Fruit fly (Drosophila melanogaster): Measurements from ENCODE around the gene CG33303.

CG33303 gene

DNA sequence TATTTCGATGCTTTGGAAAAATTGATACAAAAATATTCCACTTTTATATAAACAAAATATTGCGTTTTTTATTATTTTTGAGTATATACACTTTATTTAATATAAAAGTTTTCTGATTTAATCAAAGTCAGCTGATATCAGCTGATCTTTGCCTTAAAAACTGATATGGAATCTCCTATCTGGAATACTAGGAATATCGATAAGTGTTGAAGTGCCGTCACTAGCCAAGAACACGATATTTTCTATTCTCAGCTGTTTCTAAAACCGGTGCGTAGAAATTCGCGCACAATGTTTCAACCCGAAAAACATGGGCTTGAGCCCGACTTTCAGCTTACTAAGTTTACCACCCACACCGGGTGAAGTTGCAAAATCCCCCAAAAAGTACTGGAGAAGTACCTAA, 33.1 kb downstream of the CG33303 start, which contains the start of gene Sps2 (continued):
- no peak for TF ChIP-seq tio (GFP tag; optimal IDR thresholded peaks at IDR 0.05)
- no peak for TF ChIP-seq CG9817 (tag; optimal IDR thresholded peaks at IDR 0.05)
- TF ChIP-seq CG17568 (GFP tag; optimal IDR thresholded peaks at IDR 0.05): no peak
- no peak for TF ChIP-seq CG3838 (GFP tag; optimal IDR thresholded peaks at IDR 0.05)
- no peak for TF ChIP-seq CG3065 (GFP tag; optimal IDR thresholded peaks at IDR 0.05)
- no peak for TF ChIP-seq lab (GFP tag; optimal IDR thresholded peaks at IDR 0.05)
- TF ChIP-seq CG8290 (GFP tag; optimal IDR thresholded peaks at IDR 0.05): peak; percentile 48
- peak in 1 of 2 experiments; percentile 53 for TF ChIP-seq CG8290 (tag; optimal IDR thresholded peaks at IDR 0.05)
- TF ChIP-seq jumu (GFP tag; optimal IDR thresholded peaks at IDR 0.05): no peak
- no peak for TF ChIP-seq CG4404 (GFP tag; IDR thresholded peaks at IDR 0.05)
- TF ChIP-seq aop (GFP tag; IDR thresholded peaks at IDR 0.05): no peak
- no peak for TF ChIP-seq seq (GFP tag; IDR thresholded peaks at IDR 0.05)
- TF ChIP-seq sim (GFP tag; IDR thresholded peaks at IDR 0.05): no peak
- TF ChIP-seq Dp (GFP tag; optimal IDR thresholded peaks at IDR 0.05): peak; percentile 18
- no peak for TF ChIP-seq Atf-2 (GFP tag; optimal IDR thresholded peaks at IDR 0.05)
- no peak for TF ChIP-seq twi (tag; optimal IDR thresholded peaks at IDR 0.05)
- no peak for TF ChIP-seq gcm2 (GFP tag; optimal IDR thresholded peaks at IDR 0.05)
- no peak for TF ChIP-seq CG10654 (GFP tag; optimal IDR thresholded peaks at IDR 0.05)
- TF ChIP-seq CG2120 (GFP tag; optimal IDR thresholded peaks at IDR 0.05): peak; percentile 18
- no peak for TF ChIP-seq B-H2 (GFP tag; optimal IDR thresholded peaks at IDR 0.05)
- no peak for TF ChIP-seq CG8924 (tag; optimal IDR thresholded peaks at IDR 0.05)
- TF ChIP-seq z (GFP tag; IDR thresholded peaks at IDR 0.05): no peak
- TF ChIP-seq pfk (GFP tag; optimal IDR thresholded peaks at IDR 0.05): peak; percentile 44
- no peak for TF ChIP-seq Aef1 (GFP tag; IDR thresholded peaks at IDR 0.05)
- no peak for TF ChIP-seq fu2 (GFP tag; optimal IDR thresholded peaks at IDR 0.05)
- TF ChIP-seq D19B (GFP tag; optimal IDR thresholded peaks at IDR 0.05): no peak
- TF ChIP-seq wek (GFP tag; optimal IDR thresholded peaks at IDR 0.05): peak; percentile 4
- TF ChIP-seq CG8478 (optimal IDR thresholded peaks at IDR 0.05): no peak
- peak; percentile 27; the same call in 1 of the 2 replicates for TF ChIP-seq CG17328 (GFP tag; IDR thresholded peaks at IDR 0.05)
- no peak for TF ChIP-seq exex (tag; optimal IDR thresholded peaks at IDR 0.05)
- no peak for TF ChIP-seq Usf (GFP tag; optimal IDR thresholded peaks at IDR 0.05)
- peak; percentile 75 for TF ChIP-seq CG16813 (GFP tag; IDR thresholded peaks at IDR 0.05; ENCODE audit: partially characterized antibody)
- no peak for TF ChIP-seq CG9215 (GFP tag; IDR thresholded peaks at IDR 0.05)
- no peak for TF ChIP-seq Atf3 (GFP tag; optimal IDR thresholded peaks at IDR 0.05)
- TF ChIP-seq slbo (GFP tag; IDR thresholded peaks at IDR 0.05): no peak; the same call in 1 of the 2 replicates
- no peak for TF ChIP-seq eyg (GFP tag; optimal IDR thresholded peaks at IDR 0.05)
- TF ChIP-seq CG18262 (tag; optimal IDR thresholded peaks at IDR 0.05): no peak
- TF ChIP-seq luna (GFP tag; optimal IDR thresholded peaks at IDR 0.05): no peak
- no peak for TF ChIP-seq H15 (GFP tag; IDR thresholded peaks at IDR 0.05)
- no peak for TF ChIP-seq zen (tag; optimal IDR thresholded peaks at IDR 0.05)
- TF ChIP-seq ken (GFP tag; IDR thresholded peaks at IDR 0.05): no peak
- TF ChIP-seq CG7357 (GFP tag; IDR thresholded peaks at IDR 0.05): no peak
- no peak for TF ChIP-seq lmd (GFP tag; IDR thresholded peaks at IDR 0.05)
- TF ChIP-seq CG43689 (GFP tag; IDR thresholded peaks at IDR 0.05): no peak
- TF ChIP-seq ham (GFP tag; IDR thresholded peaks at IDR 0.05): no peak
- peak; percentile 85 for TF ChIP-seq CG13287 (GFP tag; IDR thresholded peaks at IDR 0.05; ENCODE audit: partially characterized antibody)
- no peak for TF ChIP-seq CG3847 (GFP tag; IDR thresholded peaks at IDR 0.05)
- TF ChIP-seq CG15696 (tag; optimal IDR thresholded peaks at IDR 0.05): no peak
- no peak for TF ChIP-seq dimm (GFP tag; IDR thresholded peaks at IDR 0.05)
- TF ChIP-seq ranshi (GFP tag; IDR thresholded peaks at IDR 0.05): no peak
- no peak for TF ChIP-seq ems (GFP tag; optimal IDR thresholded peaks at IDR 0.05)
- no peak for TF ChIP-seq Myb (GFP tag; optimal IDR thresholded peaks at IDR 0.05)
- no peak for TF ChIP-seq CG15073 (GFP tag; optimal IDR thresholded peaks at IDR 0.05)
- TF ChIP-seq CG10431 (GFP tag; optimal IDR thresholded peaks at IDR 0.05): no peak

Data from whole organism, embryonic.